Fruit fly (Drosophila melanogaster) Kc167 (cell line): ENCODE measurements around the gene Msh6.

Source experiments
- Myc ChIP-seq: fragments of >200 bp; optimal IDR thresholded peaks from 2 replicates; lab custom pipeline; 2017; ENCODE audit warnings: missing external identifiers
- Sin3A ChIP-seq: fragments of >200 bp; optimal IDR thresholded peaks from 2 replicates; lab custom pipeline; 2018; ENCODE audit warnings: missing external identifiers
- insv ChIP-seq: fragments of >200 bp; optimal IDR thresholded peaks from 3 replicates; lab custom pipeline; 2018; ENCODE audit warnings: missing external identifiers
- psq ChIP-seq: fragments of >200 bp; optimal IDR thresholded peaks from 2 replicates; lab custom pipeline; 2017; ENCODE audit warnings: missing external identifiers
- ttk ChIP-seq: sonication (Bioruptor generic); optimal IDR thresholded peaks from 2 replicates; lab custom pipeline; 2017; ENCODE audit warnings: missing external identifiers

DNA sequence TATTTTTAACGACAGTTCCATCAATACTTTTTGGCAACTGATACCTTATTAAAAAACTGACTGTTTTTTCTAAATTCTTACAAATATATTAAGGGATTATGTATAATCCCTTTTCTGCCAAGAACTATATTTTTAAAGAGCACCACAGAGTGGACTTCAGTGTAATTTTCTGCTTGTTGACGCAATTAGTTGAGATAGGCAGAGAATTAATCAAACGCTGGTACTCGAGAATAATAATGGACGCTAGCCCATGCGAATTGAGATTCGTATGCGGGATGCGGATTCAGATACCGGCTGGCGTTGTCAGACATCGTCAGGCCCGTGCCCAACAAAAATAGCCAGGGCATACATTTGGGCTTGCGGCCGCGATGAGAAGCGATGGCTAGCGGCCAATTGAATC is 45.1 kb downstream of the Msh6 start, which contains the start of gene CG13458:
- TF ChIP-seq insv (lab: Kevin White, UChicago) (no peak), ttk (no peak), Myc (lab: Kevin White, UChicago) (no peak), psq (lab: Kevin White, UChicago) (no peak), Sin3A (lab: Kevin White, UChicago) (no peak)
